Worm (Caenorhabditis elegans) whole organism, L4/young adult: ENCODE measurements around the gene F47B7.5.

Experiments used
- W03F9.2 ChIP-seq: fragments of 150-350 bp; optimal IDR thresholded peaks from 2 replicates; lab custom pipeline; 2014; ENCODE audit warnings: missing biosample characterization, missing genetic modification characterization
- dao-5 ChIP-seq: sonication (generic microtip); optimal IDR thresholded peaks from 2 replicates; lab custom pipeline; 2016; ENCODE audit warnings: missing genotype, missing genetic modification characterization, moderate library complexity, missing compliant biosample characterization
- him-1 ChIP-seq: sonication (generic microtip); optimal IDR thresholded peaks from 2 replicates; lab custom pipeline; 2016; ENCODE audit warnings: missing genotype, missing genetic modification reagents, missing genetic modification characterization, missing compliant biosample characterization

- TF ChIP-seq him-1 (tag; lab: Kevin White, UChicago) (no peak), W03F9.2 (tag; lab: Kevin White, UChicago) (no peak), dao-5 (tag; lab: Kevin White, UChicago) (no peak)
Measured at ce11 chrX:3752443-3752842, 16.2 kb downstream of the F47B7.5 start.
